Worm (Caenorhabditis elegans): ENCODE measurements around the gene F55C9.6.

DNA sequence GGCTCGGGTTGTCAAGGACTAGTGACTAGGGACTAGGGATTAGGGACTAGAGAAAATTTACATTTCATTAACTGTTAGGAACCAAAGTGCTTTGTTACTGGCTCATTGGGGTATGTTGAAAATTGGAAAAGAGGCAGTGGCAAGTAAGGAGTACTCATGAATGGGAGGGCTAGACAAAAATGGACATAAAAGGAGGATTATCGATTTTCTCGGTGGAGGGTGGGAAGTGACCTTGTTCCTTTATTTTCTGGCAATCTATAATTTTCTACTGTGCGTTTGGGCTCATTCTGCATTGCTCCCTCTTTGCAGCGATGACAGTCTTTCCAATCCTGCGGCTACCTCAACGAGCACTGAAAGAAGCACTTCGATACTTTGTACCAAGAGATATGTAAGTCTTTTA lies 887 bp upstream of the F55C9.6 start, which contains the start of gene fbxb-60:
- TF ChIP-seq ceh-82 (tag; optimal IDR thresholded peaks at IDR 0.05) (no peak), unc-62 (GFP tag; optimal IDR thresholded peaks at IDR 0.05) (no peak), elt-2 (tag; optimal IDR thresholded peaks at IDR 0.05) (no peak), daf-12 (tag; optimal IDR thresholded peaks at IDR 0.05) (no peak), elt-1 (tag; optimal IDR thresholded peaks at IDR 0.05) (no peak), snpc-4 (tag; optimal IDR thresholded peaks at IDR 0.05) (no peak), unc-39 (tag; optimal IDR thresholded peaks at IDR 0.05) (no peak), nhr-12 (tag; optimal IDR thresholded peaks at IDR 0.05) (no peak), ZK546.5 (tag; optimal IDR thresholded peaks at IDR 0.05) (no peak), mdl-1 (tag; optimal IDR thresholded peaks at IDR 0.05) (no peak), lin-15B (tag; optimal IDR thresholded peaks at IDR 0.05) (no peak)

Data from whole organism, L3 larva.